Fruit fly (Drosophila melanogaster) whole organism, embryonic: ENCODE data around the gene FASN2.
A peak's percentile ranks its signal among the peaks of the same experiment; 100 is the strongest.

Experiments used
- Asciz ChIP-seq: fragments of 200-800 bp; sonication (Bioruptor generic); optimal IDR thresholded peaks from 2 replicates; lab custom pipeline; 2017; ENCODE audit warnings: missing biosample characterization, mild to moderate bottlenecking, missing genetic modification characterization, missing genetic modification reagents
- Atf3 ChIP-seq: fragments of 200-800 bp; sonication (Bioruptor generic); optimal IDR thresholded peaks from 3 replicates; lab custom pipeline; 2016; ENCODE audit warnings: missing biosample characterization, missing genetic modification characterization
- B-H2 ChIP-seq: fragments of 200-800 bp; sonication (Bioruptor generic); optimal IDR thresholded peaks from 2 replicates; lab custom pipeline; 2018; ENCODE audit warnings: missing biosample characterization, mild to moderate bottlenecking, missing genetic modification characterization
- CG10147 ChIP-seq: fragments of 200-800 bp; sonication (Bioruptor generic); optimal IDR thresholded peaks from 2 replicates; lab custom pipeline; 2019; ENCODE audit warnings: missing biosample characterization, mild to moderate bottlenecking, missing genetic modification characterization, moderate library complexity
- CG10431 ChIP-seq: fragments of 200-800 bp; sonication (Bioruptor generic); optimal IDR thresholded peaks from 3 replicates; lab custom pipeline; 2018; ENCODE audit warnings: missing biosample characterization, mild to moderate bottlenecking, missing genetic modification characterization
- CG10565 ChIP-seq: fragments of 200-800 bp; sonication (Bioruptor generic); optimal IDR thresholded peaks from 3 replicates; lab custom pipeline; 2016; ENCODE audit warnings: missing biosample characterization, mild to moderate bottlenecking, missing genetic modification characterization
- CG11456 ChIP-seq: fragments of 200-800 bp; sonication (Bioruptor generic); IDR thresholded peaks from 3 replicates; pipeline ENCODE4 v1.3.6; 2022; ENCODE audit warnings: missing biosample characterization, missing genetic modification characterization
- CG12219 ChIP-seq: fragments of 200-800 bp; sonication (Bioruptor generic); optimal IDR thresholded peaks from 3 replicates; lab custom pipeline; 2018; ENCODE audit warnings: missing biosample characterization, mild to moderate bottlenecking, missing genetic modification characterization
- CG13123 ChIP-seq: fragments of 200-800 bp; sonication (Bioruptor generic); optimal IDR thresholded peaks from 2 replicates; lab custom pipeline; 2016; ENCODE audit warnings: missing biosample characterization, missing genetic modification characterization
- CG15696 ChIP-seq: fragments of 200-800 bp; sonication (Bioruptor generic); optimal IDR thresholded peaks from 2 replicates; lab custom pipeline; 2019; ENCODE audit warnings: missing biosample characterization, mild to moderate bottlenecking, missing genetic modification characterization, moderate library complexity
- CG2129 ChIP-seq: fragments of 200-800 bp; sonication (Bioruptor generic); IDR thresholded peaks from 2 replicates; pipeline ENCODE4 v1.3.6; 2022; ENCODE audit warnings: missing biosample characterization, missing genetic modification characterization; ENCODE audit not compliant: partially characterized antibody
- CG3726 ChIP-seq: fragments of 200-800 bp; sonication (Bioruptor generic); IDR thresholded peaks from 3 replicates; pipeline ENCODE4, ENCODE4 v1.3.6; 2022; ENCODE audit warnings: missing biosample characterization, missing genetic modification characterization
- CG4360 ChIP-seq: fragments of 200-800 bp; sonication (Bioruptor generic); IDR thresholded peaks from 2 replicates; pipeline ENCODE4 v1.3.6; 2022; ENCODE audit warnings: missing biosample characterization, missing genetic modification characterization
- CG4424 ChIP-seq: fragments of 200-800 bp; sonication (Bioruptor generic); optimal IDR thresholded peaks from 3 replicates; lab custom pipeline; 2016; ENCODE audit warnings: missing biosample characterization, missing genetic modification characterization
- CG4617 ChIP-seq: fragments of 200-800 bp; sonication (Bioruptor generic); optimal IDR thresholded peaks from 3 replicates; lab custom pipeline; 2016; ENCODE audit warnings: missing biosample characterization, missing genetic modification characterization, borderline replicate concordance
- CG6254 ChIP-seq: fragments of 200-800 bp; sonication (Bioruptor generic); optimal IDR thresholded peaks from 3 replicates; lab custom pipeline; 2017; ENCODE audit warnings: mild to moderate bottlenecking, missing biosample characterization, missing genetic modification reagents, missing genetic modification characterization
- CG6791 ChIP-seq: fragments of 200-800 bp; sonication (Bioruptor generic); IDR thresholded peaks from 3 replicates; pipeline ENCODE4 v1.3.6; 2022; ENCODE audit warnings: missing biosample characterization, missing genetic modification characterization; ENCODE audit not compliant: partially characterized antibody
- CG8281 ChIP-seq: fragments of 200-800 bp; sonication (Bioruptor generic); optimal IDR thresholded peaks from 2 replicates; lab custom pipeline; 2018; ENCODE audit warnings: missing biosample characterization, mild to moderate bottlenecking, missing genetic modification characterization, moderate library complexity
- Dref ChIP-seq: fragments of 200-800 bp; sonication (Bioruptor generic); IDR thresholded peaks from 2 replicates; pipeline ENCODE4 v1.3.6; 2022; ENCODE audit warnings: missing biosample characterization, missing genetic modification characterization
- Gsc ChIP-seq: fragments of 200-800 bp; sonication (Bioruptor generic); IDR thresholded peaks from 2 replicates; pipeline ENCODE4 v1.3.6; 2022; ENCODE audit warnings: missing biosample characterization, missing genetic modification characterization
- HLHmδ ChIP-seq: fragments of 200-800 bp; sonication (Bioruptor generic); optimal IDR thresholded peaks from 2 replicates; lab custom pipeline; 2018; ENCODE audit warnings: missing biosample characterization, mild to moderate bottlenecking, missing genetic modification characterization, moderate library complexity
- HmgD ChIP-seq: fragments of 200-800 bp; sonication (Bioruptor generic); optimal IDR thresholded peaks from 3 replicates; lab custom pipeline; 2016; ENCODE audit warnings: missing biosample characterization, missing genetic modification characterization
- HmgZ ChIP-seq: fragments of 200-800 bp; sonication (Bioruptor generic); optimal IDR thresholded peaks from 2 replicates; lab custom pipeline; 2018; ENCODE audit warnings: missing biosample characterization, mild to moderate bottlenecking, missing genetic modification characterization
- Hr3 ChIP-seq: fragments of 200-800 bp; sonication (Bioruptor generic); optimal IDR thresholded peaks from 3 replicates; lab custom pipeline; 2016; ENCODE audit warnings: missing biosample characterization, missing genetic modification characterization
- MBD-R2 ChIP-seq: fragments of 200-800 bp; sonication (Bioruptor generic); IDR thresholded peaks from 2 replicates; pipeline ENCODE4 v1.3.6; 2022; ENCODE audit warnings: missing biosample characterization, missing genetic modification characterization
- Med ChIP-seq: fragments of 200-800 bp; sonication (Bioruptor generic); peaks from one replicate; lab custom pipeline; 2016; ENCODE audit warnings: missing biosample characterization, missing genetic modification characterization, mild to moderate bottlenecking, inconsistent platforms, moderate library complexity
- Scr ChIP-seq: fragments of 200-800 bp; sonication (Bioruptor generic); IDR thresholded peaks from 2 replicates; pipeline ENCODE4 v1.3.6; 2022; ENCODE audit warnings: missing biosample characterization, missing genetic modification characterization; ENCODE audit not compliant: partially characterized antibody
- Spps ChIP-seq: fragments of 200-800 bp; sonication (Bioruptor generic); optimal IDR thresholded peaks from 2 replicates; lab custom pipeline; 2018; ENCODE audit warnings: missing biosample characterization, mild to moderate bottlenecking, missing genetic modification characterization
- Usf ChIP-seq: fragments of 200-800 bp; sonication (Bioruptor generic); optimal IDR thresholded peaks from 2 replicates; lab custom pipeline; 2017; ENCODE audit warnings: missing genotype, missing biosample characterization, missing genetic modification characterization
- ab ChIP-seq: fragments of 200-800 bp; sonication (Bioruptor generic); optimal IDR thresholded peaks from 2 replicates; lab custom pipeline; 2016; ENCODE audit warnings: missing biosample characterization, missing genetic modification characterization
- bab2 ChIP-seq: fragments of 200-800 bp; sonication (Bioruptor generic); optimal IDR thresholded peaks from 2 replicates; lab custom pipeline; 2016; ENCODE audit warnings: missing biosample characterization, missing genetic modification characterization
- chm ChIP-seq: fragments of 200-800 bp; sonication (Bioruptor generic); IDR thresholded peaks from 2 replicates; pipeline ENCODE4 v1.3.6; 2022; ENCODE audit warnings: missing biosample characterization, missing genetic modification characterization
- chn ChIP-seq: fragments of 200-800 bp; sonication (Bioruptor generic); optimal IDR thresholded peaks from 2 replicates; lab custom pipeline; 2016; ENCODE audit warnings: missing biosample characterization, missing genetic modification characterization
- corto ChIP-seq: fragments of 200-800 bp; sonication (Bioruptor generic); optimal IDR thresholded peaks from 2 replicates; lab custom pipeline; 2016; ENCODE audit warnings: missing biosample characterization, mild to moderate bottlenecking, missing genetic modification characterization, moderate library complexity
- crp ChIP-seq, 2 experiments: fragments of 200-800 bp; sonication (Bioruptor generic); optimal IDR thresholded peaks; 2 replicates in 1 of 2; 3 replicates in 1 of 2; lab custom pipeline; 2017; ENCODE audit warnings: missing biosample characterization in 2 of 2, missing genetic modification characterization in 2 of 2, mild to moderate bottlenecking in 1 of 2, moderate library complexity in 1 of 2
- ems ChIP-seq: fragments of 200-800 bp; sonication (Bioruptor generic); optimal IDR thresholded peaks from 3 replicates; lab custom pipeline; 2016; ENCODE audit warnings: missing biosample characterization, missing genetic modification characterization
- fd96Cb ChIP-seq: fragments of 200-800 bp; sonication (Bioruptor generic); optimal IDR thresholded peaks from 2 replicates; lab custom pipeline; 2018; ENCODE audit warnings: missing biosample characterization, mild to moderate bottlenecking, missing genetic modification characterization, moderate library complexity
- gem ChIP-seq: fragments of 200-800 bp; sonication (Bioruptor generic); optimal IDR thresholded peaks from 2 replicates; lab custom pipeline; 2019; ENCODE audit warnings: missing biosample characterization, mild to moderate bottlenecking, missing genetic modification characterization, moderate library complexity
- nerfin-1 ChIP-seq: fragments of 200-800 bp; sonication (Bioruptor generic); optimal IDR thresholded peaks from 3 replicates; lab custom pipeline; 2019; ENCODE audit warnings: missing biosample characterization, mild to moderate bottlenecking, missing genetic modification characterization, moderate library complexity
- nmo ChIP-seq: fragments of 200-800 bp; sonication (Bioruptor generic); optimal IDR thresholded peaks from 2 replicates; lab custom pipeline; 2018; ENCODE audit warnings: missing biosample characterization, mild to moderate bottlenecking, missing genetic modification characterization, moderate library complexity
- pfk ChIP-seq: fragments of 200-800 bp; sonication (Bioruptor generic); optimal IDR thresholded peaks from 2 replicates; lab custom pipeline; 2018; ENCODE audit warnings: missing biosample characterization, mild to moderate bottlenecking, missing genetic modification characterization, moderate library complexity
- rib ChIP-seq: fragments of 200-800 bp; sonication (Bioruptor generic); IDR thresholded peaks from 2 replicates; pipeline ENCODE4 v1.3.6; 2022; ENCODE audit warnings: missing biosample characterization, missing genetic modification characterization
- sens ChIP-seq: fragments of 200-800 bp; sonication (Bioruptor generic); peaks from one replicate; lab custom pipeline; 2016; ENCODE audit warnings: missing biosample characterization, missing genetic modification characterization
- slou ChIP-seq: fragments of 200-800 bp; sonication (Bioruptor generic); optimal IDR thresholded peaks from 3 replicates; lab custom pipeline; 2016; ENCODE audit warnings: missing biosample characterization, missing genetic modification characterization
- sr ChIP-seq: fragments of 200-800 bp; sonication (Bioruptor generic); IDR thresholded peaks from 3 replicates; pipeline ENCODE4 v1.3.6; 2022; ENCODE audit warnings: missing biosample characterization, missing genetic modification characterization
- stwl ChIP-seq: fragments of 200-800 bp; sonication (Bioruptor generic); optimal IDR thresholded peaks from 3 replicates; lab custom pipeline; 2018; ENCODE audit warnings: missing biosample characterization, mild to moderate bottlenecking, missing genetic modification characterization, moderate library complexity
- trem ChIP-seq: fragments of 200-800 bp; optimal IDR thresholded peaks from 3 replicates; lab custom pipeline; 2019; ENCODE audit warnings: missing biosample characterization, mild to moderate bottlenecking, missing genetic modification characterization, moderate library complexity
- tx ChIP-seq: fragments of 200-800 bp; sonication (Bioruptor generic); optimal IDR thresholded peaks from 2 replicates; lab custom pipeline; 2016; ENCODE audit warnings: missing biosample characterization, missing genetic modification characterization
- vnd ChIP-seq: fragments of 200-800 bp; sonication (Bioruptor generic); IDR thresholded peaks from 3 replicates; pipeline ENCODE4 v1.3.6; 2022; ENCODE audit warnings: missing biosample characterization, missing genetic modification characterization; ENCODE audit not compliant: partially characterized antibody
- vvl ChIP-seq: fragments of 200-800 bp; sonication (Bioruptor generic); IDR thresholded peaks from 2 replicates; pipeline ENCODE4 v1.3.6; 2022; ENCODE audit warnings: missing biosample characterization, missing genetic modification characterization
- wdn ChIP-seq: fragments of 200-800 bp; sonication (Bioruptor generic); IDR thresholded peaks from 2 replicates; pipeline ENCODE4 v1.3.6; 2022; ENCODE audit warnings: missing biosample characterization, missing genetic modification characterization
- zen2 ChIP-seq: fragments of 200-800 bp; sonication (Bioruptor generic); IDR thresholded peaks from 3 replicates; pipeline ENCODE4 v1.3.6; 2022; ENCODE audit warnings: missing biosample characterization, missing genetic modification characterization; ENCODE audit not compliant: partially characterized antibody

Gene FASN2

dm6 chr2L:3018212-3018611 is 25.5 kb upstream of the FASN2 start, which contains the start of the genes CG17224 and CG17264:
CG17224 (minus strand) TSS chr2L:3018308.
CG17264 (plus strand) TSS chr2L:3018508.
- no peak for TF ChIP-seq ab (GFP tag; lab: Kevin White, UChicago)
- no peak for TF ChIP-seq gem
- no peak for TF ChIP-seq Hr3 (GFP tag; lab: Kevin White, UChicago)
- TF ChIP-seq stwl, result peak; percentile 37
- TF ChIP-seq sr, result peak; percentile 45; the same call in 1 of the 3 replicates
- TF ChIP-seq CG8281 (tag; lab: Kevin White, UChicago), result no peak
- TF ChIP-seq Usf, result no peak
- TF ChIP-seq nerfin-1 (tag; lab: Kevin White, UChicago), result no peak
- TF ChIP-seq pfk (GFP tag; lab: Kevin White, UChicago), result peak; percentile 86
- no peak for TF ChIP-seq CG10147 (GFP tag; lab: Kevin White, UChicago)
- TF ChIP-seq B-H2 (GFP tag; lab: Kevin White, UChicago), result no peak
- peak; percentile 20 for TF ChIP-seq trem
- TF ChIP-seq wdn (GFP tag; lab: Robert Waterston, UW), result no peak
- TF ChIP-seq CG11456 (GFP tag; lab: Robert Waterston, UW), result no peak
- no peak for TF ChIP-seq CG4424 (GFP tag; lab: Kevin White, UChicago)
- TF ChIP-seq bab2 (GFP tag; lab: Kevin White, UChicago), result no peak
- TF ChIP-seq Spps (tag; lab: Kevin White, UChicago), result no peak
- TF ChIP-seq Asciz, result no peak
- no peak for TF ChIP-seq Gsc (GFP tag; lab: Robert Waterston, UW)
- TF ChIP-seq CG10565 (GFP tag; lab: Kevin White, UChicago), result no peak
- peak; percentile 52 for TF ChIP-seq HLHmδ
- no peak for TF ChIP-seq CG12219 (GFP tag; lab: Kevin White, UChicago)
- no peak for TF ChIP-seq Atf3 (GFP tag; lab: Kevin White, UChicago)
- no peak for TF ChIP-seq CG15696
- TF ChIP-seq ems (GFP tag; lab: Kevin White, UChicago), result no peak
- no peak for TF ChIP-seq slou (GFP tag; lab: Kevin White, UChicago)
- no peak for TF ChIP-seq CG4617 (GFP tag; lab: Kevin White, UChicago)
- peak; percentile 3 for TF ChIP-seq Med
- no peak for TF ChIP-seq CG13123
- peak; percentile 73 for TF ChIP-seq sens (GFP tag; lab: Kevin White, UChicago)
- no peak for TF ChIP-seq fd96Cb (tag; lab: Kevin White, UChicago)
- TF ChIP-seq chm (GFP tag; lab: Robert Waterston, UW), result no peak
- TF ChIP-seq corto (GFP tag; lab: Kevin White, UChicago), result no peak
- TF ChIP-seq MBD-R2 (GFP tag; lab: Robert Waterston, UW), result no peak
- no peak for TF ChIP-seq CG3726 (GFP tag; lab: Robert Waterston, UW)

dm6 chr2L:3022986-3023385 is 20.8 kb upstream of the FASN2 start, which contains the start of the genes alpha4GT1 and Prp40:
alpha4GT1 (minus strand) TSS chr2L:3023141.
Prp40 (plus strand) TSS chr2L:3023226.
- TF ChIP-seq CG4360 (GFP tag; lab: Robert Waterston, UW), result peak; percentile 77; the same call in 1 of the 2 replicates
- TF ChIP-seq CG2129 (GFP tag; lab: Robert Waterston, UW), result 0 out of 2 replicates have a peak, but pooled peaks have one; percentile 16
- peak; percentile 70 for TF ChIP-seq CG6254 (GFP tag; lab: Kevin White, UChicago)
- TF ChIP-seq HmgD (GFP tag; lab: Kevin White, UChicago), result peak; percentile 6
- peak in 1 of 2 experiments; percentile 19 for TF ChIP-seq crp (GFP tag; optimal IDR thresholded peaks at IDR 0.05; lab: Kevin White, UChicago)
- peak; percentile 99 for TF ChIP-seq Dref
- TF ChIP-seq tx (GFP tag; lab: Kevin White, UChicago), result no peak
- TF ChIP-seq rib (GFP tag; lab: Robert Waterston, UW), result no peak
- peak; percentile 86 for TF ChIP-seq vnd
- peak; percentile 49 for TF ChIP-seq HmgZ (tag; lab: Kevin White, UChicago)
- peak; percentile 73 for TF ChIP-seq Scr
- peak; percentile 90 for TF ChIP-seq zen2 (GFP tag; lab: Robert Waterston, UW)
- TF ChIP-seq chn, result no peak
- TF ChIP-seq CG6791 (GFP tag; lab: Robert Waterston, UW), result peak; percentile 91
- TF ChIP-seq nmo (GFP tag; lab: Kevin White, UChicago), result peak; percentile 5
- TF ChIP-seq CG10431 (GFP tag; lab: Kevin White, UChicago), result no peak
- TF ChIP-seq MBD-R2 (GFP tag; lab: Robert Waterston, UW), result peak; percentile 98
- peak; percentile 21; the same call in 1 of the 2 replicates for TF ChIP-seq vvl (GFP tag; lab: Robert Waterston, UW)
